Worm (Caenorhabditis elegans) whole organism, L1 larva: ENCODE results near the gene lips-1.

Experiments used
- C04F5.9 ChIP-seq: sonication (generic microtip); optimal IDR thresholded peaks from 2 replicates; lab custom pipeline; 2016; ENCODE audit warnings: missing genetic modification characterization, missing compliant biosample characterization
- C34B4.2 ChIP-seq: sonication (generic microtip); optimal IDR thresholded peaks from 2 replicates; lab custom pipeline; 2017; ENCODE audit warnings: mild to moderate bottlenecking, missing genetic modification characterization, missing compliant biosample characterization
- aha-1 ChIP-seq: fragments of 150-350 bp; optimal IDR thresholded peaks from 2 replicates; lab custom pipeline; 2014; ENCODE audit warnings: missing biosample characterization, missing genetic modification characterization
- alr-1 ChIP-seq: fragments of 200-800 bp; sonication (Bioruptor generic); optimal IDR thresholded peaks from 2 replicates; lab custom pipeline; 2018; ENCODE audit warnings: borderline replicate concordance, mild to moderate bottlenecking, missing genetic modification characterization, missing compliant biosample characterization
- aly-2 ChIP-seq: fragments of 150-350 bp; optimal IDR thresholded peaks from 2 replicates; lab custom pipeline; 2014; ENCODE audit warnings: missing biosample characterization, missing genetic modification characterization
- ama-1 ChIP-seq: fragments of 150-350 bp; optimal IDR thresholded peaks from 2 replicates; lab custom pipeline; 2014
- blmp-1 ChIP-seq: fragments of 150-350 bp; optimal IDR thresholded peaks from 2 replicates; lab custom pipeline; 2014; ENCODE audit warnings: missing biosample characterization, missing genetic modification characterization
- ceh-63 ChIP-seq: fragments of 200-800 bp; sonication (Bioruptor generic); optimal IDR thresholded peaks from 2 replicates; lab custom pipeline; 2018; ENCODE audit warnings: mild to moderate bottlenecking, missing genetic modification characterization, missing compliant biosample characterization
- ceh-8 ChIP-seq: fragments of 200-800 bp; sonication (Bioruptor generic); optimal IDR thresholded peaks from 2 replicates; lab custom pipeline; 2018; ENCODE audit warnings: mild to moderate bottlenecking, missing genetic modification characterization, moderate library complexity, missing compliant biosample characterization
- ceh-82 ChIP-seq, 3 experiments: fragments of 150-350 bp in 1 of 3; sonication (generic microtip) in 2 of 3; optimal IDR thresholded peaks; 2 replicates each; lab custom pipeline; 2014 to 2017; ENCODE audit warnings: missing biosample characterization in 3 of 3, missing genetic modification characterization in 3 of 3
- ceh-90 ChIP-seq: sonication (generic microtip); optimal IDR thresholded peaks from 2 replicates; lab custom pipeline; 2016; ENCODE audit warnings: missing genetic modification characterization, missing compliant biosample characterization
- ces-1 ChIP-seq: fragments of 150-350 bp; optimal IDR thresholded peaks from 2 replicates; lab custom pipeline; 2014; ENCODE audit warnings: missing biosample characterization, missing genetic modification reagents, missing genetic modification characterization
- dpl-1 ChIP-seq, 3 experiments: fragments of 150-350 bp in 2 of 3; sonication (generic microtip) in 1 of 3; optimal IDR thresholded peaks; 2 replicates each; lab custom pipeline; 2014 to 2017; ENCODE audit warnings: missing biosample characterization in 3 of 3, missing genetic modification characterization in 3 of 3, missing genetic modification reagents in 3 of 3
- dsc-1 ChIP-seq: sonication (generic microtip); optimal IDR thresholded peaks from 2 replicates; lab custom pipeline; 2016; ENCODE audit warnings: mild to moderate bottlenecking, missing genetic modification characterization, missing compliant biosample characterization
- efl-1 ChIP-seq, 4 experiments: fragments of 150-350 bp; optimal IDR thresholded peaks in 3 of 4; peaks in 1 of 4; 1 replicate in 1 of 4; 2 replicates in 3 of 4; lab custom pipeline; 2014; ENCODE audit warnings: missing biosample characterization in 2 of 4, missing genetic modification characterization in 2 of 4, missing genetic modification reagents in 2 of 4
- egl-13 ChIP-seq: sonication (generic microtip); optimal IDR thresholded peaks from 2 replicates; lab custom pipeline; 2016; ENCODE audit warnings: missing genotype, missing genetic modification reagents, missing genetic modification characterization, missing compliant biosample characterization
- ets-5 ChIP-seq: fragments of 200-800 bp; sonication (Bioruptor generic); IDR thresholded peaks from 2 replicates; pipeline ENCODE4 v1.3.6; 2022; ENCODE audit warnings: missing genetic modification characterization, missing compliant biosample characterization
- fkh-4 ChIP-seq: sonication (generic microtip); optimal IDR thresholded peaks from 2 replicates; lab custom pipeline; 2016; ENCODE audit warnings: missing compliant biosample characterization, missing genetic modification characterization, borderline replicate concordance
- fkh-8 ChIP-seq: sonication (generic microtip); optimal IDR thresholded peaks from 2 replicates; lab custom pipeline; 2016; ENCODE audit warnings: mild to moderate bottlenecking, missing genetic modification characterization, missing compliant biosample characterization
- fos-1 ChIP-seq: fragments of 150-350 bp; optimal IDR thresholded peaks from 2 replicates; lab custom pipeline; 2014; ENCODE audit warnings: missing biosample characterization, missing genetic modification characterization
- hlh-17 ChIP-seq: fragments of 200-800 bp; sonication (Bioruptor generic); optimal IDR thresholded peaks from 2 replicates; lab custom pipeline; 2018; ENCODE audit warnings: missing genetic modification characterization, mild to moderate bottlenecking, missing compliant biosample characterization, moderate library complexity, borderline replicate concordance
- hpl-2 ChIP-seq: fragments of 150-350 bp; optimal IDR thresholded peaks from 2 replicates; lab custom pipeline; 2014; ENCODE audit warnings: missing biosample characterization, missing genetic modification reagents, missing genetic modification characterization
- jun-1 ChIP-seq: fragments of 150-350 bp; optimal IDR thresholded peaks from 2 replicates; lab custom pipeline; 2014; ENCODE audit warnings: missing biosample characterization, missing genetic modification reagents, missing genetic modification characterization
- lin-15B ChIP-seq: fragments of 150-350 bp; sonication (generic microtip); optimal IDR thresholded peaks from 3 replicates; lab custom pipeline; 2014; ENCODE audit warnings: missing biosample characterization, missing genetic modification characterization
- lin-35 ChIP-seq, 2 experiments: fragments of 150-350 bp; optimal IDR thresholded peaks; 2 replicates each; lab custom pipeline; 2014; ENCODE audit warnings: missing biosample characterization in 2 of 2, missing genetic modification characterization in 2 of 2, missing genetic modification reagents in 2 of 2
- lin-39 ChIP-seq: fragments of 150-350 bp; optimal IDR thresholded peaks from 2 replicates; lab custom pipeline; 2014; ENCODE audit warnings: missing biosample characterization, missing genetic modification reagents, missing genetic modification characterization
- lir-3 ChIP-seq: sonication (generic microtip); optimal IDR thresholded peaks from 2 replicates; lab custom pipeline; 2016; ENCODE audit warnings: mild to moderate bottlenecking, missing genetic modification characterization, moderate library complexity, missing compliant biosample characterization; ENCODE audit not compliant: poor library complexity
- lsy-2 ChIP-seq, 2 experiments: fragments of 150-350 bp; optimal IDR thresholded peaks; 2 replicates each; lab custom pipeline; 2014; ENCODE audit warnings: missing biosample characterization in 2 of 2, missing genetic modification characterization in 2 of 2
- mep-1 ChIP-seq: fragments of 150-350 bp; optimal IDR thresholded peaks from 2 replicates; lab custom pipeline; 2014; ENCODE audit warnings: missing biosample characterization, missing genetic modification characterization
- nhr-11 ChIP-seq: fragments of 150-350 bp; optimal IDR thresholded peaks from 2 replicates; lab custom pipeline; 2014; ENCODE audit warnings: missing biosample characterization, missing genetic modification characterization
- nhr-12 ChIP-seq: sonication (generic microtip); optimal IDR thresholded peaks from 2 replicates; lab custom pipeline; 2017; ENCODE audit warnings: missing biosample characterization, missing genetic modification characterization
- nhr-19 ChIP-seq: fragments of 200-800 bp; sonication (Bioruptor generic); conservative IDR thresholded peaks from 2 replicates; pipeline ENCODE4 v1.3.6; 2022; ENCODE audit warnings: missing genetic modification characterization, missing compliant biosample characterization
- nhr-20 ChIP-seq: sonication (generic microtip); optimal IDR thresholded peaks from 2 replicates; lab custom pipeline; 2016; ENCODE audit warnings: mild to moderate bottlenecking, missing genetic modification characterization, missing compliant biosample characterization
- nhr-28 ChIP-seq: fragments of 150-350 bp; optimal IDR thresholded peaks from 2 replicates; lab custom pipeline; 2014; ENCODE audit warnings: missing biosample characterization, missing genetic modification characterization
- nhr-76 ChIP-seq: sonication (generic microtip); optimal IDR thresholded peaks from 2 replicates; lab custom pipeline; 2017; ENCODE audit warnings: missing biosample characterization, missing genetic modification characterization
- nhr-84 ChIP-seq: sonication (generic microtip); optimal IDR thresholded peaks from 2 replicates; lab custom pipeline; 2017; ENCODE audit warnings: missing biosample characterization, missing genetic modification characterization
- nhr-85 ChIP-seq: sonication (generic microtip); peaks from one replicate; lab custom pipeline; 2016; ENCODE audit warnings: missing genetic modification characterization, inconsistent platforms, missing compliant biosample characterization
- pag-3 ChIP-seq: sonication (generic microtip); optimal IDR thresholded peaks from 2 replicates; lab custom pipeline; 2017; ENCODE audit warnings: missing genetic modification characterization, mild to moderate bottlenecking, missing compliant biosample characterization, antibody characterized with exemption, borderline replicate concordance; ENCODE audit not compliant: insufficient read depth
- pax-3 ChIP-seq: fragments of 200-800 bp; sonication (Bioruptor generic); optimal IDR thresholded peaks from 2 replicates; lab custom pipeline; 2018; ENCODE audit warnings: mild to moderate bottlenecking, missing genetic modification characterization, moderate library complexity, missing compliant biosample characterization
- pqm-1 ChIP-seq: sonication (generic microtip); optimal IDR thresholded peaks from 3 replicates; lab custom pipeline; 2017; ENCODE audit warnings: missing biosample characterization, missing genetic modification characterization
- rnt-1 ChIP-seq: sonication (generic microtip); optimal IDR thresholded peaks from 2 replicates; lab custom pipeline; 2016; ENCODE audit warnings: mild to moderate bottlenecking, missing genetic modification characterization, moderate library complexity, missing compliant biosample characterization
- skn-1 ChIP-seq: fragments of 150-350 bp; optimal IDR thresholded peaks from 2 replicates; lab custom pipeline; 2014; ENCODE audit warnings: missing biosample characterization, missing genetic modification characterization
- snpc-4 ChIP-seq: fragments of 150-350 bp; optimal IDR thresholded peaks from 2 replicates; lab custom pipeline; 2014; ENCODE audit warnings: missing biosample characterization, missing genetic modification characterization
- snu-23 ChIP-seq: sonication (generic microtip); optimal IDR thresholded peaks from 2 replicates; lab custom pipeline; 2016; ENCODE audit warnings: missing genetic modification characterization, missing compliant biosample characterization
- sox-4 ChIP-seq: sonication (generic microtip); optimal IDR thresholded peaks from 2 replicates; lab custom pipeline; 2016; ENCODE audit warnings: missing genetic modification characterization, missing compliant biosample characterization
- sptf-1 ChIP-seq: fragments of 150-350 bp; optimal IDR thresholded peaks from 2 replicates; lab custom pipeline; 2014; ENCODE audit warnings: missing biosample characterization, missing genetic modification characterization
- sup-37 ChIP-seq: fragments of 200-800 bp; sonication (Bioruptor generic); optimal IDR thresholded peaks from 2 replicates; lab custom pipeline; 2018; ENCODE audit warnings: mild to moderate bottlenecking, missing genetic modification characterization, missing compliant biosample characterization
- tbx-2 ChIP-seq: sonication (generic microtip); optimal IDR thresholded peaks from 2 replicates; lab custom pipeline; 2016; ENCODE audit warnings: missing genetic modification characterization, missing compliant biosample characterization
- unc-130 ChIP-seq: fragments of 150-350 bp; optimal IDR thresholded peaks from 2 replicates; lab custom pipeline; 2017; ENCODE audit warnings: missing biosample characterization, missing genetic modification characterization, inconsistent platforms
- unc-30 ChIP-seq: sonication (generic microtip); optimal IDR thresholded peaks from 2 replicates; lab custom pipeline; 2017; ENCODE audit warnings: missing biosample characterization, missing genetic modification characterization
- unc-62 ChIP-seq: fragments of 150-350 bp; optimal IDR thresholded peaks from 2 replicates; lab custom pipeline; 2014; ENCODE audit warnings: missing biosample characterization, missing genetic modification reagents, missing genetic modification characterization
- unc-98 ChIP-seq: fragments of 200-800 bp; sonication (Bioruptor generic); IDR thresholded peaks from 2 replicates; pipeline ENCODE4 v1.3.6; 2022; ENCODE audit warnings: missing genetic modification characterization, missing compliant biosample characterization
- ztf-11 ChIP-seq, 2 experiments: sonication (generic microtip); optimal IDR thresholded peaks; 2 replicates each; lab custom pipeline; 2016 to 2017; ENCODE audit warnings: missing genetic modification characterization in 2 of 2, missing biosample characterization in 1 of 2, missing compliant biosample characterization in 1 of 2
- ztf-4 ChIP-seq: fragments of 150-350 bp; optimal IDR thresholded peaks from 2 replicates; lab custom pipeline; 2014; ENCODE audit warnings: missing biosample characterization, missing genetic modification characterization

The lips-1 gene

DNA sequence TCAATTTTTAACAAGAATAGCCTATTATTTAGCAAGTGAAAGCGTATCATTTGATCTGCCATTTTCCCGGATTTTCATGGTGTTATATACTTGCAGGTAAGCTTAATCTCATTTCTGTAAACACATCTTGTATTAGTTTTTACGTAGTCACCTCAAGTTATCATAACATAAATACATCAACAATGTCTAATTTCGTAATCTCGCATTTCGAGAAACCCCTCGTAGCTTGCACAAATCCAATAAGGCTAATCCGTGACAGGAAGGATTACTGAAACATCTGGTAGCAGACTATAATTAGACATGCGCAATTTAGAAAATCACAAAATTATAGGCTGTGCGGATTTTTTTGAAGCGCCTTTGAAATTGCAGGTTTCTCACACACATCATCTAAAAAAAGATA is 31.9 kb downstream of the lips-1 start:
- TF ChIP-seq ceh-63 (GFP tag; lab: Kevin White, UChicago) (no peak), pag-3 (tag; lab: Kevin White, UChicago) (no peak), lin-39 (tag; lab: Kevin White, UChicago) (no peak), ztf-11 (tag; optimal IDR thresholded peaks at IDR 0.05; lab: Kevin White, UChicago) (no peak), nhr-11 (tag; lab: Kevin White, UChicago) (peak; percentile 59), alr-1 (tag; lab: Kevin White, UChicago) (no peak), nhr-20 (tag; lab: Kevin White, UChicago) (no peak), sptf-1 (tag; lab: Kevin White, UChicago) (no peak), efl-1 (optimal IDR thresholded peaks at IDR 0.05; lab: Kevin White, UChicago) (no peak), efl-1 (GFP tag; optimal IDR thresholded peaks at IDR 0.05 in 1 of 2; lab: Kevin White, UChicago) (no peak), C04F5.9 (tag; lab: Kevin White, UChicago) (no peak), nhr-19 (GFP tag; lab: Robert Waterston, UW) (no peak), snu-23 (GFP tag; lab: Kevin White, UChicago) (no peak), dpl-1 (GFP tag; optimal IDR thresholded peaks at IDR 0.05; lab: Kevin White, UChicago) (no peak), sup-37 (GFP tag; lab: Kevin White, UChicago) (no peak), ama-1 (lab: Kevin White, UChicago) (no peak), nhr-85 (tag; lab: Kevin White, UChicago) (no peak), ceh-90 (no peak), pax-3 (peak; percentile 75), lin-35 (GFP tag; optimal IDR thresholded peaks at IDR 0.05; lab: Kevin White, UChicago) (no peak), C34B4.2 (tag; lab: Kevin White, UChicago) (no peak), ets-5 (GFP tag; lab: Robert Waterston, UW) (no peak), hpl-2 (GFP tag; lab: Kevin White, UChicago) (no peak), unc-130 (tag; lab: Kevin White, UChicago) (no peak), ces-1 (GFP tag; lab: Kevin White, UChicago) (no peak), lir-3 (tag; lab: Kevin White, UChicago) (no peak), tbx-2 (tag; lab: Kevin White, UChicago) (no peak), unc-30 (tag; lab: Kevin White, UChicago) (no peak), ceh-8 (GFP tag; lab: Kevin White, UChicago) (no peak), nhr-28 (tag; lab: Kevin White, UChicago) (no peak), snpc-4 (tag; lab: Kevin White, UChicago) (no peak), nhr-12 (no peak), rnt-1 (no peak), jun-1 (tag; lab: Kevin White, UChicago) (no peak), pqm-1 (tag; lab: Kevin White, UChicago) (no peak), blmp-1 (no peak), hlh-17 (GFP tag; lab: Kevin White, UChicago) (no peak), nhr-76 (no peak), aly-2 (tag; lab: Kevin White, UChicago) (no peak), fkh-8 (tag; lab: Kevin White, UChicago) (peak; percentile 68), egl-13 (peak; percentile 18), mep-1 (no peak), skn-1 (tag; lab: Kevin White, UChicago) (no peak), fkh-4 (no peak), ceh-82 (tag; optimal IDR thresholded peaks at IDR 0.05; lab: Kevin White, UChicago) (no peak), fos-1 (tag; lab: Kevin White, UChicago) (no peak), dsc-1 (tag; lab: Kevin White, UChicago) (peak; percentile 97), lin-15B (tag; lab: Kevin White, UChicago) (no peak), nhr-84 (tag; lab: Kevin White, UChicago) (no peak), sox-4 (tag; lab: Kevin White, UChicago) (peak; percentile 60), ztf-4 (tag; lab: Kevin White, UChicago) (no peak), aha-1 (tag; lab: Kevin White, UChicago) (no peak), unc-62 (no peak), lsy-2 (tag; optimal IDR thresholded peaks at IDR 0.05; lab: Kevin White, UChicago) (no peak), unc-98 (no peak)
